Worm (Caenorhabditis elegans) whole organism, mixed stage, embryonic: ENCODE measurements around the gene M04C3.2.

ENCODE experiments used
- lin-32 ChIP-seq: fragments of 200-800 bp; sonication (Bioruptor generic); optimal IDR thresholded peaks from 2 replicates; lab custom pipeline; 2018; ENCODE audit warnings: mild to moderate bottlenecking, missing genetic modification characterization, missing compliant biosample characterization
- unc-62 ChIP-seq: fragments of 150-350 bp; optimal IDR thresholded peaks from 2 replicates; lab custom pipeline; 2014; ENCODE audit warnings: missing biosample characterization, missing genetic modification reagents, missing genetic modification characterization

DNA sequence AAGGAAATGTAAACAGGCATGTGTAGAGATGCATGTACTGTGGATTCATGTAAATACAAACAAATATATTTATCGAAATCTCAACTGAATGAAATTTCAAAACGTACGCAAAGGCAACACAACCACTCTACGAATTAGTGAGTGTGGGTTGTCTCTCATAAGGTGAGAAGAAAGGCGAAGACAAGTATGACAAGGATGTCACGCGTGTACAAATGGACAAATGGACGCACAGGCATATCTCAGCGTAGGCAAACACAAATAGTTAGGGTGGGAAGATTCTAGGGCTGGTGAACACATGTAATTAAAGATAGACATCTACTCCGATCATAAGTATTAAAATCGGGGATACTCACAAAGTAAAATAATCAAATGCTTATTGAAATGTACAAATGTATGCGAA, 20.6 kb downstream of the M04C3.2 start:
- TF ChIP-seq lin-32 (GFP tag; lab: Kevin White, UChicago) (no peak), unc-62 (no peak)
